Fruit fly (Drosophila melanogaster): Measurements from ENCODE around the gene TotA.

The TotA gene

DNA sequence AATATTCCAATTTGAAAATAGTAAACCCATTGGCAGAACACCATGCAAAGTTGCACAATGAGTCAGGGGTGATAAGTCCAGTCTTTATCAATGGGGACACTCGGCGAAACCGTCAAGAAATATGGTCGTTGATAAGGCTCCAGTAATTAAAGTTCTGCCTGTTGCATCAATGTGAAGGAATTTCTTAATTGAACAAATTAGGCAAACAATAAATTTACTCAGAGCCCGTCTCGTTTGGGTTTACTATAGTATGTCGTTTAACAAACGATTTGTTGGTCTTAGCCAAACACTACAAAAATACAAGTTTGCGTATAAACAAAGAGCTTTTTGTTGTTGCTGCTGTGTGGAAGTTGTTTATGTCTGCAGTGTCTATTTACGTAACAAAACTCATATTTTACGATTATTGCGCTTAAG lies 36.1 kb upstream of the TotA start:
- TF ChIP-seq h (optimal IDR thresholded peaks at IDR 0.05) (no peak), Sin3A (optimal IDR thresholded peaks at IDR 0.05) (no peak), ttk (optimal IDR thresholded peaks at IDR 0.05) (no peak), insv (optimal IDR thresholded peaks at IDR 0.05) (no peak), psq (optimal IDR thresholded peaks at IDR 0.05) (no peak), Myc (optimal IDR thresholded peaks at IDR 0.05) (no peak)

DNA sequence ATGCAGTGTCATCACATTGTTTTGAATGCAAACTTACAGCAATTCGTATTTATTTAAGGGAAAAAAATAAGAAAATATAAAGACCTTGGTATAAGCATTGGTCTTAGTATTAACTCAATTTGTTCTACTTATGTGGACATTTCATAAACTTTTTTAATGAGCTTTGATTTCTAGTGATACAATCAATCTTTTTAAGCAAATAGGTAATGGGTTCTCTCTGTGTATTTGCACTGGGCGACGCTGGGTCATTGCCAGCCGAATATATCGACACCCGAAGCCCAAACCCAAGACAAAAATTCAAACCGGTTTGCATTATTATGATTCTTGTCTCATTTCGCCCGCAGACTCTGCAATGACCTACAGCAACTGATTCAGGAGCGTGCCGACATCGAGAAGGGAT lies 35.3 kb upstream of the TotA start:
- TF ChIP-seq insv (optimal IDR thresholded peaks at IDR 0.05) (no peak), Sin3A (optimal IDR thresholded peaks at IDR 0.05) (no peak)

DNA sequence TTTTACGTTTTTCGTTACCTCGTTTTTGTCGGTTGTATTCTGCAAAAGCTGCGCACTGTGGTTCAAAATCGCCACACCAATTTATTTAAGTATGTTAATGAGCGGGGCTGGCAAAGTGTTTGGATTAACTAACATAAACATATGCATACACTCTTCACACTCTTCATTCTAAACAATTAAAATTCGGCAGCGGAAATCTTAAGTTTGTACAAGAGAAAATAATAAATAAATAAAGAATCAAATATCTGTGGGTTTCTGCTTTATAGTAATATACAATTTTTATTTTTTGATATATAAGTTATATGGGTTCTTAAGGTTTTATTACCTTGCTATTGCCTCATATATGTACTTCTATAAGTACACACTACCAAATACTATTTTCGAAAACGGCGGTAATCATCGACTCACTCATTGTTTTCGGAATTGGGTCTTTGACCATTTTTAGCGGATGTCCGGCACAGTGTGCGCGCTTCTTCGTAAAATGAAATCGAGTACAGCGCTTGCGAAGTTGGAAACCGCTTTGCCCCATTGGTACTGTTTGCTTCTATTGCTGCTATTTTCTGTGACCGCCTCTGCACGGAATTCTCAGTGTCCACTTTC lies 34.5 kb upstream of the TotA start:
- TF ChIP-seq Sin3A (optimal IDR thresholded peaks at IDR 0.05) (no peak), psq (optimal IDR thresholded peaks at IDR 0.05) (no peak), h (optimal IDR thresholded peaks at IDR 0.05) (no peak), ttk (optimal IDR thresholded peaks at IDR 0.05) (no peak), insv (optimal IDR thresholded peaks at IDR 0.05) (no peak), Myc (optimal IDR thresholded peaks at IDR 0.05) (no peak)

DNA sequence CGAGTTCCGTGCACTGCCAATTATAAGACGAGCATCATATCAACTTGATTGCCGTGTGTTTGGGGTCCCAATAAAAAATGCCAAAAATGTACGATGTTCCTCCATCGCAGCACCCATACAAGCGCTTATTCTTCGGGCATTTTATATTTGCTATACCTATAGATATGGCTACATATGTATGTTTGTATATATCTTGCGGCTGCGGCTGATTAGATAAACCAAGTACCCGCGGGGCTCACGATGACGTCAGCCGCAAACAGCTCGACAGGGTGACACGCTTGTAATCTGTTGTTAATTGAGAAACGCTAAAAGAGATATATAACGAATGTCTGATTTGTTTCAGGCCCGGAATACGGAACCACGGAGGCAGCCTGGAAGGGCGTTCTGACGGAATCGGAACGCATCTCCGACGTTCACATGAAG lies 33.6 kb upstream of the TotA start:
- TF ChIP-seq ttk (optimal IDR thresholded peaks at IDR 0.05) (no peak), Myc (optimal IDR thresholded peaks at IDR 0.05) (no peak), psq (optimal IDR thresholded peaks at IDR 0.05) (no peak), insv (optimal IDR thresholded peaks at IDR 0.05) (no peak), h (optimal IDR thresholded peaks at IDR 0.05) (no peak), Sin3A (optimal IDR thresholded peaks at IDR 0.05) (no peak)

DNA sequence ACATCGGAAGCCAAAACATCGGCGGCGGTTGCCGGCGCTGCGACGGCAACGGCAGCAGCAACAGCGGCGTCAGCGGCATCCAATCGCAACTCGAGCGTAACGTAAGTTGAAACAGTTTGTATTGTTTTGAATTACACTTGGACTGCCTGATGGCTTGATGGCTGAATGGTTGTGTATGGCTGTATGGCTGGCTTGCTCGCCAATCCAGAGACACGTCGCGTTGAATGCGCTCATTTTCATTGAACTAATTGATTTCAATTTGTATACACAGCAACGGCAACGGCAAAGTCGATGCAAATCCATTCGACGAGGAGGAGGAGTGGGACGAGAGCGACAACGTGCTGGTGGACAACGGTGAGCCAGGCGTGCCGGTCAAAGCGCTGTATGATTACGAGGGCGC lies 32.0 kb upstream of the TotA start:
- TF ChIP-seq h (optimal IDR thresholded peaks at IDR 0.05) (no peak), ttk (optimal IDR thresholded peaks at IDR 0.05) (no peak), insv (optimal IDR thresholded peaks at IDR 0.05) (no peak), Sin3A (optimal IDR thresholded peaks at IDR 0.05) (no peak), psq (optimal IDR thresholded peaks at IDR 0.05) (no peak), Myc (optimal IDR thresholded peaks at IDR 0.05) (no peak)

DNA sequence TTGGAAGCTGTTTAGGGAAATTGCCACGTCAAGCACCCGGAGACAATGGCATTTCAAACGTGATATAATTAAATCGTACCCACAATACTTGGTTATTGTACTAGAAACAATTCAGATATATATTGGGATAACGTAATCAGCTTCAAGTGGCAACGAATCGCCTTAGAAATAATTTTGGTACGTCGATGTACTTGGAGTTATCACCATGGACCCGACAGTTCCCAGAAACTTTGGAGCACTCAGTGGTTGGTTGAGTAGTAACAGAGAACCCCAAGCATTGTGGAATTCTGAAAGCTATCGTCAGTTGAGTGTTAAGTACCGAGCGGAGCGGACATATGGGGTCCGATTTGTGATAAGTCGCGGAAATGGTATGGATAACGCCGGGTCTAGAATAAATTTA lies 29.0 kb upstream of the TotA start, which contains the start of gene CG15695:
Gene CG15695 (plus strand): TSS at position 301 of the 400 bp plus-strand sequence.
- TF ChIP-seq insv (optimal IDR thresholded peaks at IDR 0.05) (no peak), h (optimal IDR thresholded peaks at IDR 0.05) (no peak), Myc (optimal IDR thresholded peaks at IDR 0.05) (no peak), psq (optimal IDR thresholded peaks at IDR 0.05) (no peak), Sin3A (optimal IDR thresholded peaks at IDR 0.05) (no peak), ttk (optimal IDR thresholded peaks at IDR 0.05) (no peak)

DNA sequence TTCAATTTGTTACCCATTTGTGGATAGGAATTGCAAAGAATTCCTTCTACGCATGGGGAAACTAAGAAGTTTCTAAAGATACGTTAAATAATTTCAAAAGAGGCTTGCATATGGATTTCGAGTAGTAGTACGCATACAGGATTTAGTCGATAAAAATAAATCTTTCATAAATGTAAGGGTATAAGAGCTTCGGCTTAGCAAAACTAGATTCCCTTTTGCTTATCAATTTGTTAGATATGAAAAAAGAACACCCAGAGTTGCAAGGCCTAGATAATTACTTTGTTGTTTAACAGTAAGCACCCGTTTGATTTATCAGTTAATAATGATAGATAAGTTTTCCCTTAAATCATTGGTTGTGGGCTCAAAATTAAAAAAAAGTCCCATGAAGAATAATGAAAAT lies 25.3 kb upstream of the TotA start:
- TF ChIP-seq Myc (optimal IDR thresholded peaks at IDR 0.05): no peak

DNA sequence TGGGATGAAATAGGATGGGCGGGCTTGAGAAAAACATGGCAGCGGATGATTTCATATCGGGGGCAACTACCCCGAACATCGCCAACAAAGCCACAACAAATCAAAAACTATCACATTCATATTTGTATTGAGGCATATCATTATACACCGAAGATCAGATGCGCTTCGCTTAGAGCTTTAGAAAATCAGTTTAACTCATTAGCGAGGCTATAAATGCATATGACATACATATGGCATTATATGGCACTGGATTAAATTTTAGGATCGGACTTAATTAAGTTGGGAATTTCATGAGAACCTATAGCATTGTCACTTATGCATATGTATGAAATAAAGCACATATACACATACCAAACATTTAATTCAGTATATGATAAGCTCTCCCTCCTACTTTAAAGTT lies 24.5 kb upstream of the TotA start:
- no peak for TF ChIP-seq insv (optimal IDR thresholded peaks at IDR 0.05)
- TF ChIP-seq Myc (optimal IDR thresholded peaks at IDR 0.05): no peak
- no peak for TF ChIP-seq psq (optimal IDR thresholded peaks at IDR 0.05)
- no peak for TF ChIP-seq Sin3A (optimal IDR thresholded peaks at IDR 0.05)
- TF ChIP-seq ttk (optimal IDR thresholded peaks at IDR 0.05): no peak
- TF ChIP-seq h (optimal IDR thresholded peaks at IDR 0.05): no peak

DNA sequence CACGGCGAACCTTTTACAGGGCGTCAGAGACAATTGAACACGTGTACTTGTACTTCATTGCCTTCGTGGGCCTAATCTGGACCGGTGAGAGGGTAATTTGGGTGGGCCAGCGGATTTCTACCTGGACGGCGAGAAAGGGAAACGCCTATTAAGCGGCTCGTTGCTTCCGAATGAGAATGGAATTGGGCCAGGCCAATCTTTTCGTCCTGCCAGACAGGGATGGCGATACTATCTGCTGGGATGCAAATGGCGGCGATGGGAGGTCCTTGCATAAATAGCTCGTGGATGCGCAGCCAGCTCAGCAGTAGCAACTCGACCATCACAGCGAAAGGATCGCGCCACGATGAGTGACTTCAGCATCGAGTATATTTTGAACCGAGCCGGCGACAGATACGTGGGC lies 24.1 kb upstream of the TotA start, which contains the start of gene CG15696:
Gene CG15696 (plus strand): TSS at position 301 of the 400 bp plus-strand sequence.
- no peak for TF ChIP-seq insv (optimal IDR thresholded peaks at IDR 0.05)
- no peak for TF ChIP-seq psq (optimal IDR thresholded peaks at IDR 0.05)

DNA sequence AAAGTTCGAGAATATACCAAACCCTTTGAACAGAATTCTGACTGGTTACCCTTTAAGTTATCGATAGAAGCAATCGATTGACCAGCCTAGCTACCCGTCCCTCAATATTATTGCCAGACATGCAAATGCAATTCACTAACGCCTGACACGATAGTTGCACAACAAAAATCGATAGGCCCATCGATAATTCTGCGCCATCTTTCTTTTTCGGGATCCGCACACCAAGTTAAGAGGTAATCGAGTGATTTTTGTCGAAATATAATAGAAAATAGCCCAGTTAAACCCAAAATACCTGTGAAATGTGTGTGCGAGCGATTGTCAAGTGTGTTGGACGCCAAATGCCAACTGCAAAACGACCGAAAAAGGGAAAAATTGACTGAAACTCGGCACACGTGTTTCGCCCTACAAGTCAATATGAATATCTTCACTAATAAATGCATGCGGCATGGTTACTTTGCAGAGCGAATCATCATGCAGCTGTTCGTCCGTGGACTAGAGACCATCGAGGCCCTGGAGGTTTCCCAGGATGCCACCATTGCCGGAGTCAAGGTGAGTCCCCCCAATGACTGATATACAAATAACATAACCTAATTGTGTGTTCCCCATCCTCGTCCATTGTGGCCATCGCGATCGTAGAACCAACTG lies 20.3 kb upstream of the TotA start, which contains the start of gene RpS30:
Gene RpS30 (plus strand): TSS at position 122 of the 645 bp plus-strand sequence.
- TF ChIP-seq Sin3A (optimal IDR thresholded peaks at IDR 0.05) (no peak), insv (optimal IDR thresholded peaks at IDR 0.05) (no peak), ttk (optimal IDR thresholded peaks at IDR 0.05) (no peak), Myc (optimal IDR thresholded peaks at IDR 0.05) (no peak), psq (optimal IDR thresholded peaks at IDR 0.05) (no peak), h (optimal IDR thresholded peaks at IDR 0.05) (no peak)

DNA sequence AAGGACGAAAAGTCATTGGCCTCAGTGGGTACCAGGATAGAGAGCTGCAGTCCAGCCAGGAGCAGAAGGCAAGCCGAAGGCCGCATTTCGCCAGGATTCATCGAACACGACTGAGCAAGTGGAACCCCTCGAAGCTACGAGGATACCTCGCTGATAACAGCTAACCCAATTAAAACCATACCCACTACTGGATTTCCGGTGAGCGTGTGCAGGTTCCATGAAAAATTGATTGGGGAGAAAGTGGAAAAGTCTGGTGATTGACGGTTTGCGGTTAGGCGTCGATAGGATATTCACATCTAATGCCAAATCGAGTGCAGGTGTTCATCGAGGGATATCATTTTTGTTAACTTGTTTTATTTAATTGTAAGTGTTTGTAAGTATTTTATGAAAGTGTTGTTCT lies 11.0 kb upstream of the TotA start, which contains the start of gene Ir93a:
Gene Ir93a (minus strand): TSS at position 101 of the 400 bp plus-strand sequence.
- no peak for TF ChIP-seq h (optimal IDR thresholded peaks at IDR 0.05)
- TF ChIP-seq Myc (optimal IDR thresholded peaks at IDR 0.05): no peak
- no peak for TF ChIP-seq ttk (optimal IDR thresholded peaks at IDR 0.05)
- TF ChIP-seq insv (optimal IDR thresholded peaks at IDR 0.05): no peak
- TF ChIP-seq psq (optimal IDR thresholded peaks at IDR 0.05): no peak

DNA sequence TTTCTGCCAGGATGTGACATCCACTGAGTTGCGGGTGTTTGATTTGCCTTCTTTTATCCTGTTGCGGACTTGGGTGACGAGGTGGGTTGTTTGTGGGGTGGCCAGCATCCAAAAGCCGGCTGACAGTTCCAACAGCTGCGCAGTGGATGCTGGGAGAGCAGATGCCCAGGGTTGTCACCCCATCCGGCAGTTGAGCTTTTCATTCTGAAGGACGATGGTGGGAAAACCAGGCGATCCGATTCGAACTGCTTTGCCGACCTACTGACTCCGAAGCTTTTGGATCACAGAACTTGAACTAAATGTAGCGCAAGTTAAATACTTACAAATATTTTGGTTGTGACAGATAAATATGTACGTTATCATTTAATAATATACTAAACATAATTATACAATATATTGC lies 4.6 kb upstream of the TotA start, which contains the start of gene KaiR1D:
Gene KaiR1D (minus strand): TSS at position 28 of the 400 bp plus-strand sequence.
- TF ChIP-seq Sin3A (optimal IDR thresholded peaks at IDR 0.05): no peak
- no peak for TF ChIP-seq Myc (optimal IDR thresholded peaks at IDR 0.05)
- TF ChIP-seq h (optimal IDR thresholded peaks at IDR 0.05): no peak
- TF ChIP-seq ttk (optimal IDR thresholded peaks at IDR 0.05): no peak
- TF ChIP-seq insv (optimal IDR thresholded peaks at IDR 0.05): no peak
- TF ChIP-seq psq (optimal IDR thresholded peaks at IDR 0.05): no peak

DNA sequence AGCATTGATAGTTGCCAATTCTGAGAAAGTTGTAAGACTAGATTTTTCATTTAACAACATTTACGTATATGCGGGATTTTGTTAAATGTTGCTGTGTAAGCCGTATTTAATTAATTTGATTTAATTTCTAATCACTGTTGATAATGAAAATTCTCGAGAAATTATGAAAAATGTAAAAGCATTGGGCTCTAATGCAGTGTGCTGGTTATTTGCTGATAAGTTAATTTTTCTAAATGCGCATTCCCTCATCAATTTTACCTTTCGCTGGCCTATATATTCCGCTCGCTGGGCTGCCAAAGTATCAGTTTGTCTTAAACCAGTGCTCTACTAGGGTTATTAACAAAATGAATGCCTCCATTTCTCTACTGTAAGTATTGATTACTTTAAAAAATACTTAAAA lies 1.9 kb downstream of the TotA start, which contains the start of gene TotC:
Gene TotC (plus strand): TSS at position 301 of the 400 bp plus-strand sequence.
- TF ChIP-seq insv (optimal IDR thresholded peaks at IDR 0.05): no peak
- TF ChIP-seq Myc (optimal IDR thresholded peaks at IDR 0.05): no peak
- no peak for TF ChIP-seq ttk (optimal IDR thresholded peaks at IDR 0.05)
- TF ChIP-seq psq (optimal IDR thresholded peaks at IDR 0.05): no peak
- TF ChIP-seq Sin3A (optimal IDR thresholded peaks at IDR 0.05): no peak
- TF ChIP-seq h (optimal IDR thresholded peaks at IDR 0.05): no peak
